Worm (Caenorhabditis elegans) whole organism, L4/young adult: ENCODE data around the gene F15D4.2.

Experiments used
- W03F9.2 ChIP-seq: fragments of 150-350 bp; optimal IDR thresholded peaks from 2 replicates; lab custom pipeline; 2014; ENCODE audit warnings: missing biosample characterization, missing genetic modification characterization
- dao-5 ChIP-seq: sonication (generic microtip); optimal IDR thresholded peaks from 2 replicates; lab custom pipeline; 2016; ENCODE audit warnings: missing genotype, missing genetic modification characterization, moderate library complexity, missing compliant biosample characterization
- him-1 ChIP-seq: sonication (generic microtip); optimal IDR thresholded peaks from 2 replicates; lab custom pipeline; 2016; ENCODE audit warnings: missing genotype, missing genetic modification reagents, missing genetic modification characterization, missing compliant biosample characterization

The F15D4.2 gene

DNA sequence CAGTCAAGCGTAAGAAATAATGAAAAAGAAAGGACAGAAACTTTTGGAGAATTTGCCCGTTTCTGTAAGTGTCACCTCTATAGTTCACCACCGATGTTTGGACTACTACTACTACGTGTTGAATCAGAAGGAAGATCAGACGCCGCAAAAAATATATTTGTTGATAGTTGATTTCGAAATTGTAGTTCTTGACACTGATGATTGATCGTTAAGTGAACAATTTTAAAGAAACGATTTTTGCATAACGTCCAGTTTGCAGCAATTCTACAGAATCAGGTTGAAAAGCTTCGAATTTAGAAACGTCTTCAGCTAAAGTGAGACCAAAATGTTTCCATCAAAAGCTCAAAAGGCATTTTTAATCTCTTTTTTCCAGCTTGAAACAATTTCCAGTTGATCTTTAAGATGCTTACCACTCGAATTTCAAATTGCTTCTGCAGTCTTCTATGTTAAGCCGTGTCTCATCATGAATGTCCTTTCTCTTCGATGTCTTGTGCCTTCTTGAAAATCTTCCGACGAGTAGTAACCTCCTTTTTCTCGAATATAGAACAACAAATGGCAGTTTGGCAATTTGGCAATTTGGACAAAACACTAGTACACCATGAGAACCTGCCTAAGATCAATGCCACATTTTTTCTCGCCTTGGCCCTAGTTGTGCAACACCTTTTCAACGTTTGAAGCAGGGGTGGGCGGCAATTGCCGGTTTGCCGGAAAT is 20.0 kb upstream of the F15D4.2 start:
- no peak for TF ChIP-seq W03F9.2
- no peak for TF ChIP-seq dao-5 (tag; lab: Kevin White, UChicago)
- TF ChIP-seq him-1 (tag; lab: Kevin White, UChicago): no peak

DNA sequence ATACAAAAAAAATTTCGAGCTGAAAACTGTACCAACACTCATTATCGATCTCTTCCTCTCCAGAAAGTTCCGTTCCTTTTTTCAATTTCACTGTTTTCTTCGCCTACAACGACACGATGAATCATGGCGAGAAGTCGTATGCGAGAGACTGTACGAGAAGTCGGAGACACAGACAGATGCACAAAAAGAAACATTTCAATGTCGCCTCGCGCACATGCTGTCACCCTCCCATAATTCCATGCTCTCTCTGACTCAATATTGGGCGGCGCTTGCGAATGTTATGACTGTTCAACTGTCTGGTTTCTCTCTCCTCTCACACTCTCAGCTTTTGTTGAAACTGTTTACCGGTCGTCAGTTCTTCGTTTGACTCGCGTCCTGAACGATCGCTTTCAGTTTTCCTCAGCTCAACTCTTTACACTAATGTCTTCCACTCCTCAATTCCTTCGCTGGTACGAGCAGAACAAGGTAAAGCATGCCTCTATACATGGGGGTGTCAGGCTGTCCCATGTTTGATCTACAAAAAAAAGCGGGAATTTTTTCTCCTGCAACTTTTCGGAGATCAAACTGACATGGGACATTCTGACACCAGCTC is 19.1 kb upstream of the F15D4.2 start:
- TF ChIP-seq dao-5 (tag; lab: Kevin White, UChicago): no peak

DNA sequence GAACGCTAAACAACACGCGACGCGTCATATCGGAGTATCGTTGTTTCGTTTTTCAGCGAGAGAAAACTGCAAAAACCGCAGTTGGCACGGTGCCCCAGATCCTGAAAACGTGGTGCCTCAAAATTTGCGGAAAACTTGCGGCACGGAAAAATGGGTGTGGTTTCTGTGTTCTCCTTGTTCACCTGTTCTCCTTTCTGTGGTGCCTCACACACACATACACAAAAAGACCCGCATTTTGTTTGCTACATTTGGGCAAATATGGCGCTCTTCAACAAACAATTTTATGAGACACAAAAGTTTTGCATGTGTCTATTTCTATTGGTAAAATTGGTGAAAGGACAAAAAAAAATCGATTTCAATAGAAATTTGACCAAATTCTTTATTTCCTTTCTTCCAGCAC is 17.0 kb upstream of the F15D4.2 start:
- TF ChIP-seq him-1 (tag; lab: Kevin White, UChicago) (no peak), W03F9.2 (no peak), dao-5 (tag; lab: Kevin White, UChicago) (no peak)

DNA sequence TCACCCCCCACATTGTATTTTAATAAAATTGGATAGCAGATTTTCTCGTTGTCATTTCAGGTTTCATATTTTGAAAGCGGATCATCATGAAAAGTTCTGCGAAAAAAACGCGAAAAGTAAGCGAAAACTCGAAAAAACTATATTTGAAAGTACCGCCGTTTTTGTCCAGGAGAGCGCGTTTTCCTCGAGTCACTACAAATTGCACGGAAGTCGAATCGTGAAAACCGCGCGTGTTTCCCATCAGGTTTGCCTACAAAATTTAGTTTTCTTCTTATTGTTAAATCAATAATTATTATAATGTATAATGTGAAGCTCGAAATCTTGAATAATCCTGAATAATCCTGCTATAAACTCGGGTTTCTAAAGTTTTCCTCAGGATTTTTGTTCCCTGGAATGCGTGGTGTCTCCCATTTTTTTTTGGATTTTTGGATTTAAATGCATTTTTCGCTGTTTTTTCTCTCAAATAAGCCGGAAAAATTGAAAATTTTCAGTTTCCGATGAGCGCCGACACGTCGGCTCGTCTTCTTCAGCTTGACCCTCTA is 16.1 kb upstream of the F15D4.2 start, which contains the start of gene btf-1:
btf-1 (plus strand) TSS at position 492 of the 542 bp plus-strand sequence.
- TF ChIP-seq W03F9.2: peak; percentile 53
- TF ChIP-seq him-1 (tag; lab: Kevin White, UChicago): peak; percentile 87
- TF ChIP-seq dao-5 (tag; lab: Kevin White, UChicago): no peak

DNA sequence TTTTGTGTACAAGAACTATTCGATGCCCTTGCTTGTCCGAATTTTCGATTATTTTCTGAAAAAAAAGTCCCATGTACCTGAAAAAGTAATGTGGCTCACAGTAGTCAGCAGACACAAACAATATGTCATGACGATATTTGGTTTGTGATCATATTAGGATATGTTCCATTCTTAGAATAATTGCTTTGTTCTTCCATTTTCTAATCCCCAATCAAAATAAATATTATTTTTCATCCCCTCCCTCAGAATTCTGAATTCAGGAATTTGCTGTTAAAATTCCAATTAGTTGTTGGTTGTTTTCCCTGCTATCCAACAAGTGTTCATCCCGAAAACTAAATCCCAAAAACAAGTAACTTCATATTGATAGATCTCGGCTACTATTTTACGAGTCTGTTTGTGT is 3.5 kb downstream of the F15D4.2 start:
- TF ChIP-seq W03F9.2 (no peak), dao-5 (tag; lab: Kevin White, UChicago) (no peak), him-1 (tag; lab: Kevin White, UChicago) (no peak)

DNA sequence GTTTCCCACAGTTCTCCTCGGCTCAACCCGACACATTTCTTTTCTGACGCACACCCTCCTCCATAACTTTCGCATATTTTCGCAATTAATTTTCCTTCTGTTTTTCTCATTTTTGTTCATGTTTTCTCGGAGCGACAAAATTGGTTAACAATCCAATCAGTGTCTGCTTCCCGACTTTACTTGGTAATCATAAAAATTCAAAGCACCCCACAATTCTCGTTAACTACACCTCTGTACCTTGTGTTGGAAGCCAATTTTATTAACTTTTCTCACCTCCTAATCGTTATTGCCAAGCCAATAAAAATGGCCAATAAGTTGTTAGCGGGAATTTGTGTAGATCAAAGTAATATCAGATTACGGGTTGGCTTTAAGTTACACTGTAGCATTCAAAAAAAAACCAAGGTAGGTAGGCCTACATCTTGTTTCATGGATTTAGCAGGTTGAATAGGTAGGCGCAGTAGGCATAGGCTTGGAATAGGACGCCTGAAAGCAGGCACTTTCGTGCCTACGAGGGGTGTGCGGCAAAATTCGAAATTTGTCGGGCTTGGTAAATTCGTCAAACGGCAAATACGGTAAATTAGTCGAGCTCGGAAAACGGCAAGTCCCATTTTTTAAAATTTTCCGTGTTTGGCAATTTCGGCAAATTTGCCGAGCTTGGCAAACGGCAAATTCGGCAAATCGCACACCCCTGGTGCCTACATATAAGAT is 14.8 kb downstream of the F15D4.2 start:
- TF ChIP-seq him-1 (tag; lab: Kevin White, UChicago) (no peak), W03F9.2 (no peak), dao-5 (tag; lab: Kevin White, UChicago) (no peak)

DNA sequence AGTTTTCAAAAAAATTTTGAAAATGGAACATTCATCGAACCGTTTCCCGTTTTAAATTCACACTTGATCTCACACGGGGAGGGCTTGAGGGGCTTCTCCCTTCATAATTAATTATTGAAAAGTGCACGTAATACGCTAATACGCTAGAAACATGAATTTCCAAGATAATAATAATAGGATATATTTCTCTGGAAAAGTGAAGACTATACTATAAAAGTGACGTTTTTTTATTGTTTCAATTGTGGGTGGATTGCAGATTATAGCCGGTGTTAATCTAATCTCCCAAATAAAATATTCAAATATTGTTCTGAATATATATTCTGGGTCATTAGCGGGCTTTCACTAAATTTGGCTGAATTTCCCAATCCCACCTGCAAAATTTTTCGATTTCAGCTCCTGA is 17.8 kb downstream of the F15D4.2 start:
- no peak for TF ChIP-seq W03F9.2
- TF ChIP-seq dao-5 (tag; lab: Kevin White, UChicago): no peak
- TF ChIP-seq him-1 (tag; lab: Kevin White, UChicago): no peak

DNA sequence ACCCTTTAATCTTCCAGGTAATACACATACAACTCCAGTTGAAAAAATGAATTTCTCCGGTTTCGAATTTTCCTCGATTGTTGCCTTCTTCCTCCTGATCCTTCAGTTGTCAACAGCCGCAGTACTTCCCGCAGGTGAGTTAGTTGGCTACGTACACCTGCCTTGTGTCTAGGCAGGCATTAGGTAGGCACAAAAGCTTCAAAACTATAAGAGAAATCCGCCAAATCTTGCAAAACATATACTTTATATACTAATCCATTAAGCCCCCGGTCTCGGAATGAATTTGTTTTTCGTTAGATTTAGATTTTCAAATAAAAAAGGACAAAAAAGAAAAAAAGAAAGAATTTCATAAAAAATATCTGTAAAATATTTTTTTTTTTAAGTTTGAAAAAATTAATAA is 19.4 kb downstream of the F15D4.2 start, which contains the start of gene flp-16:
flp-16 (plus strand) TSS at position 18 of the 400 bp plus-strand sequence.
- TF ChIP-seq W03F9.2: no peak

DNA sequence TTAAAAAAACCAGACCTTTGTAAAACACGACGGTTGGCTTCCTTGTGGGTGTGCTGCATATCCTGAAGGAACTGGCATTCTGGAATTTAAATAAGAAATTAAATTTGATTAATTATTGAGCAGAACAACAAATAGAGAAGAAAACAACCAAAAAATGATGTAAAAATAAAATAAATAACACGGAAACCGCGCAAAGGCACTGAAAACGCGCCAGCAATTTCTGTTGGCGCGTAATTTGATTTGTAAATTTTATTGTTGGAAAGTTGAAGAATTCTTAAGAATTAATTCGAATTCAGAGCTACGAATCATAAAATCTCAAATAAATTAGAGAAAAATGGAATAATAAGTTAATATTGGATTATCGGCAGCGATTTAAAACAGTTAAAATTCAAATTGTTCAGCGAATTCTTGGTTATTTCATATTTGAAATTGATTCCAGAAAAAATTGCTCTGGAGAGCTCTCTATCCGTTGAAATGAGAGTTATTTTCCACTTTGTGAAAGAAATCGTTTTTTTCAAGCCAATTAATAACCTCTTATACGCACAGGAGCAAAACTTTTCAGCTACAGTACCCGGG is 22.0 kb downstream of the F15D4.2 start, which contains the start of gene romo-1:
romo-1 (minus strand) TSS at position 79 of the 576 bp plus-strand sequence.
- TF ChIP-seq him-1 (tag; lab: Kevin White, UChicago): peak; percentile 3
- peak; percentile 84 for TF ChIP-seq W03F9.2
- TF ChIP-seq dao-5 (tag; lab: Kevin White, UChicago): no peak

DNA sequence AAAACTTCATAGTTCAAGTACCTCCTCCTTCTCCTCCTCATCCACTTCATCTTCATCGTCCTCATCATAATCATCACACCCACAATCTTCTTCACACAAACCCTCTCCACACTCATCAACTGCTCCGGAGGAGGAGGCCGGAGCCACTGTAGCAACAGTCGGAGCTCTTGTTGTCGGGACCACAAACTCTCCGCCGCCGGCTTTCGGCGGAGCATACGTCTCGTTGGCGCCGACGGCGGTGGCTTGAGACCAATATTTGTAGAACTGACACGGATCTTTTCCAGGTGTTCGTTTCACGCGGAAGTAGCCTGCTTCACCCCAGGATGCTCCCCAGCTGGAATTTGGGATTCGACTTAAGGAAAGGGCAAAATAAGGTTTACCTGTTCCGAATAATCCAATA is 23.7 kb downstream of the F15D4.2 start:
- TF ChIP-seq dao-5 (tag; lab: Kevin White, UChicago) (no peak), him-1 (tag; lab: Kevin White, UChicago) (no peak), W03F9.2 (no peak)

DNA sequence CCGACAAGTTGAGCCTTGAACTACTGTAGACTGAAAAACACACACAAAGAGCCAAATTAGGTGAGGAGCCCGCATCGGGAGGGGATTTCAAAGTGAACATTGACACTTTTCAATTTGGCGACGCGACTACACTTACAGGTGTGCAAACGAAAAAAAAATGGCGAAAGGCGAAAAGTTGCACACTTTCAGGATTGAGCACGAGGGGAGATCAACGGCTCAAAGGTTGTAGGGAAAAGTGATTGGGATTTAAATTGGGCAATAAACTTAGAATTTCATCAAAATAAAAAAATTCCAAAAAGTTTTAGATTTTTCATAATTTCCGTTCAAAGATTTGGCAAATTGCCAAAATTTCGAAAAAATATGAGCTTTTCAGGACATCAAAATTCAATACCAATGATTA is 27.1 kb downstream of the F15D4.2 start, which contains the start of gene F15D4.4:
F15D4.4 (minus strand) TSS at position 101 of the 400 bp plus-strand sequence.
- TF ChIP-seq him-1 (tag; lab: Kevin White, UChicago) (no peak), W03F9.2 (no peak), dao-5 (tag; lab: Kevin White, UChicago) (no peak)

DNA sequence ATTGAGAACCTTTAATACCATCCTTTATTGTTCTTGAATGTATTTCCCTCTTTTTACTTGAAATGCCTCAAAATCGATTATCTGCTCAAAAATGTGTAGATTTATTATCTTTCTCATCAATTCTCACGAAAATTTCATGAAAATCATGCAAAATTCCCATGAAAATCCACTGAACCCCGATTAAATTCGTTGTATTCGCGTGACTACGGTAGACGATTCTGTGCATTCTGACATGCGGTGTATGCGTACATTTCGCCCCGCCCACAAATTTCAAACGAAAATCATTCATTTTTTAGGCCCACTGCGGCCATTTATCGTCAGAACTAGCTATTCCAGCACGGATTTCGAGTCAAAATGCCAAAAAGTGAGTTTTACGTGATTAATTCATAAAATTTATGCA is 29.2 kb downstream of the F15D4.2 start, which contains the start of gene F15D4.5:
F15D4.5 (plus strand) TSS at position 301 of the 400 bp plus-strand sequence.
- TF ChIP-seq dao-5 (tag; lab: Kevin White, UChicago) (no peak), him-1 (tag; lab: Kevin White, UChicago) (no peak), W03F9.2 (no peak)

DNA sequence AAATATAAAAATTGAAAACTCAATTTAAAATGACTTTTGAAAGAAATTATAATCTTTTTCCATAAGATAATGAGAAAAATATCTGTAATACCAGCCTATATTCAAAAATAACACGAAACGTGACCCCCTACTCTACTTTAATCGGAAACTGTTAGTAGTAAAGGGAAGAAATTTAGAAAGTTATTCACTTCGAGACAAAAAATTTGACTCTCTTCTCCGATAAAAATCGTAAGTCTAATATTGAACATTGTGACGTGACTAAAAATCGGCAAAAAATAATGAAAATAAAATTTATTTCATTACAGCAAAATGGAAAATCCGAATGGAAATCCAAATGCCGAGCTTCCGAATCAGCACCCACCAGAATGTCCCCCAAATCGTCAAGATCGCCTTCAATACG is 33.0 kb downstream of the F15D4.2 start, which contains the start of gene F15D4.6:
F15D4.6 (plus strand) TSS at position 301 of the 400 bp plus-strand sequence.
- no peak for TF ChIP-seq dao-5 (tag; lab: Kevin White, UChicago)
- no peak for TF ChIP-seq W03F9.2
- no peak for TF ChIP-seq him-1 (tag; lab: Kevin White, UChicago)
